Worm (Caenorhabditis elegans) whole organism, L4 larva: ENCODE measurements around the gene Y75B8A.44.
"Not testable (repeated sequence)": the region's sequence is repeated elsewhere in the genome, so short reads cannot be mapped to it uniquely, and the experiment has no call there.

ENCODE experiments used
- D1046.2 ChIP-seq: fragments of 200-800 bp; sonication (Bioruptor generic); IDR thresholded peaks from 2 replicates; pipeline ENCODE4 v1.3.6; 2022; ENCODE audit warnings: missing genetic modification characterization, missing compliant biosample characterization
- F44E2.7 ChIP-seq: fragments of 200-800 bp; sonication (Bioruptor generic); IDR thresholded peaks from 2 replicates; pipeline ENCODE4 v2.1.2; 2022; ENCODE audit warnings: missing genetic modification characterization, missing compliant biosample characterization
- F49E8.2 ChIP-seq: sonication (generic microtip); optimal IDR thresholded peaks from 2 replicates; lab custom pipeline; 2016; ENCODE audit warnings: missing compliant biosample characterization, mild to moderate bottlenecking, missing genetic modification characterization, borderline replicate concordance
- T26A8.4 ChIP-seq: fragments of 200-800 bp; sonication (Bioruptor generic); IDR thresholded peaks from 2 replicates; pipeline ENCODE4 v1.3.6; 2022; ENCODE audit warnings: missing genetic modification characterization, missing compliant biosample characterization
- attf-4 ChIP-seq: sonication (generic microtip); optimal IDR thresholded peaks from 3 replicates; lab custom pipeline; 2017; ENCODE audit warnings: missing biosample characterization, missing genetic modification characterization
- ceh-28 ChIP-seq: fragments of 150-350 bp; optimal IDR thresholded peaks from 2 replicates; lab custom pipeline; 2014; ENCODE audit warnings: missing biosample characterization, missing genetic modification reagents, missing genetic modification characterization
- ces-1 ChIP-seq: fragments of 150-350 bp; sonication (generic microtip); optimal IDR thresholded peaks from 4 replicates; lab custom pipeline; 2014; ENCODE audit warnings: missing biosample characterization, missing genetic modification reagents, missing genetic modification characterization
- ctbp-1 ChIP-seq: fragments of 200-800 bp; sonication (Bioruptor generic); IDR thresholded peaks from 2 replicates; pipeline ENCODE4 v1.3.6; 2022; ENCODE audit warnings: missing genetic modification reagents, missing genetic modification characterization, missing compliant biosample characterization
- daf-19 ChIP-seq: fragments of 200-800 bp; sonication (Bioruptor generic); conservative IDR thresholded peaks from 2 replicates; pipeline ENCODE4 v1.3.6; 2022; ENCODE audit warnings: missing genetic modification characterization, missing compliant biosample characterization
- daf-8 ChIP-seq: fragments of 200-800 bp; sonication (Bioruptor generic); IDR thresholded peaks from 2 replicates; pipeline ENCODE4 v1.3.6; 2022; ENCODE audit warnings: missing genetic modification characterization, missing compliant biosample characterization
- fkh-10 ChIP-seq: fragments of 150-350 bp; optimal IDR thresholded peaks from 2 replicates; lab custom pipeline; 2014; ENCODE audit warnings: missing biosample characterization, missing genetic modification reagents, missing genetic modification characterization
- fos-1 ChIP-seq: fragments of 150-350 bp; optimal IDR thresholded peaks from 2 replicates; lab custom pipeline; 2014; ENCODE audit warnings: missing biosample characterization, missing genetic modification characterization
- hif-1 ChIP-seq, 2 experiments: sonication (generic microtip); optimal IDR thresholded peaks; 2 replicates each; lab custom pipeline; 2016 to 2017; ENCODE audit warnings: missing compliant biosample characterization in 2 of 2, missing genetic modification characterization in 2 of 2, missing genetic modification reagents in 2 of 2, missing genotype in 2 of 2, mild to moderate bottlenecking in 1 of 2
- hlh-11 ChIP-seq: fragments of 200-800 bp; sonication (Bioruptor generic); optimal IDR thresholded peaks from 2 replicates; lab custom pipeline; 2018; ENCODE audit warnings: mild to moderate bottlenecking, missing genetic modification characterization, missing compliant biosample characterization
- hlh-30 ChIP-seq: sonication (generic microtip); optimal IDR thresholded peaks from 2 replicates; lab custom pipeline; 2017; ENCODE audit warnings: antibody characterized with exemption, mild to moderate bottlenecking, missing genetic modification characterization, missing compliant biosample characterization; ENCODE audit not compliant: insufficient read depth
- hmg-1.1 ChIP-seq: fragments of 200-800 bp; sonication (Bioruptor generic); IDR thresholded peaks from 2 replicates; pipeline ENCODE4 v1.3.6; 2022; ENCODE audit warnings: missing genetic modification reagents, missing genetic modification characterization, missing compliant biosample characterization
- jun-1 ChIP-seq: fragments of 150-350 bp; optimal IDR thresholded peaks from 2 replicates; lab custom pipeline; 2014; ENCODE audit warnings: missing biosample characterization, missing genetic modification reagents, missing genetic modification characterization
- lin-13 ChIP-seq: fragments of 150-350 bp; optimal IDR thresholded peaks from 2 replicates; lab custom pipeline; 2014; ENCODE audit warnings: missing biosample characterization, missing genetic modification reagents, missing genetic modification characterization
- lir-3 ChIP-seq: sonication (generic microtip); optimal IDR thresholded peaks from 2 replicates; lab custom pipeline; 2016; ENCODE audit warnings: mild to moderate bottlenecking, missing genetic modification characterization, missing compliant biosample characterization
- lsy-2 ChIP-seq, 2 experiments: fragments of 150-350 bp in 1 of 2; sonication (generic microtip) in 1 of 2; optimal IDR thresholded peaks; 2 replicates each; lab custom pipeline; 2014 to 2017; ENCODE audit warnings: missing biosample characterization in 2 of 2, missing genetic modification characterization in 2 of 2
- madf-5 ChIP-seq, 2 experiments: fragments of 200-800 bp; sonication (Bioruptor generic); IDR thresholded peaks; 2 replicates each; pipeline ENCODE4 v1.3.6; 2022; ENCODE audit warnings: missing compliant biosample characterization in 2 of 2, missing genetic modification characterization in 2 of 2
- mdl-1 ChIP-seq, 2 experiments: fragments of 150-350 bp in 1 of 2; sonication (generic microtip) in 1 of 2; optimal IDR thresholded peaks; 2 replicates each; lab custom pipeline; 2014 to 2017; ENCODE audit warnings: missing biosample characterization in 2 of 2, missing genetic modification characterization in 2 of 2
- nhr-111 ChIP-seq: fragments of 200-800 bp; sonication (Bioruptor generic); optimal IDR thresholded peaks from 2 replicates; lab custom pipeline; 2018; ENCODE audit warnings: mild to moderate bottlenecking, missing genetic modification characterization, missing compliant biosample characterization
- nhr-25 ChIP-seq: sonication (generic microtip); optimal IDR thresholded peaks from 2 replicates; lab custom pipeline; 2017; ENCODE audit warnings: missing genetic modification characterization, mild to moderate bottlenecking, missing compliant biosample characterization, antibody characterized with exemption, moderate library complexity, borderline replicate concordance; ENCODE audit not compliant: insufficient read depth
- nhr-28 ChIP-seq: fragments of 150-350 bp; optimal IDR thresholded peaks from 2 replicates; lab custom pipeline; 2014; ENCODE audit warnings: missing biosample characterization, missing genetic modification characterization
- nhr-6 ChIP-seq: fragments of 150-350 bp; optimal IDR thresholded peaks from 2 replicates; lab custom pipeline; 2014; ENCODE audit warnings: missing biosample characterization, missing genetic modification characterization
- pha-4 ChIP-seq, 2 experiments: fragments of 150-350 bp in 1 of 2; fragments of 200-800 bp in 1 of 2; sonication (Bioruptor generic) in 1 of 2; IDR thresholded peaks in 1 of 2; optimal IDR thresholded peaks in 1 of 2; 2 replicates each; pipeline versions ENCODE4 v1.3.6 to Lab custom; 2014 to 2022; ENCODE audit warnings: missing genetic modification characterization in 2 of 2, missing genetic modification reagents in 2 of 2, missing biosample characterization in 1 of 2, missing compliant biosample characterization in 1 of 2
- set-16 ChIP-seq: fragments of 200-800 bp; sonication (Bioruptor generic); IDR thresholded peaks from 2 replicates; pipeline ENCODE4 v1.3.6; 2022; ENCODE audit warnings: missing genetic modification reagents, missing genetic modification characterization, missing compliant biosample characterization
- snpc-1.2 ChIP-seq: fragments of 200-800 bp; sonication (Bioruptor generic); IDR thresholded peaks from 2 replicates; pipeline ENCODE4 v1.3.6; 2022; ENCODE audit warnings: missing genetic modification reagents, missing genetic modification characterization, missing compliant biosample characterization
- snpc-4 ChIP-seq: fragments of 150-350 bp; optimal IDR thresholded peaks from 2 replicates; lab custom pipeline; 2014; ENCODE audit warnings: missing biosample characterization, missing genetic modification characterization
- spr-1 ChIP-seq: sonication (generic microtip); optimal IDR thresholded peaks from 2 replicates; lab custom pipeline; 2016; ENCODE audit warnings: mild to moderate bottlenecking, missing genetic modification characterization, missing compliant biosample characterization
- unc-39 ChIP-seq: sonication (generic microtip); optimal IDR thresholded peaks from 2 replicates; lab custom pipeline; 2017; ENCODE audit warnings: missing biosample characterization, missing genetic modification characterization
- zfp-3 ChIP-seq: fragments of 200-800 bp; sonication (Bioruptor generic); conservative IDR thresholded peaks from 2 replicates; pipeline ENCODE4 v1.3.6; 2022; ENCODE audit warnings: missing genetic modification reagents, missing genetic modification characterization, missing compliant biosample characterization

Gene Y75B8A.44

ce11 chrIII:12167030-12167429 is 27.3 kb upstream of the Y75B8A.44 start:
- TF ChIP-seq madf-5 (GFP tag; IDR thresholded peaks at IDR 0.05; lab: Robert Waterston, UW) (no peak), snpc-1.2 (no peak), set-16 (GFP tag; lab: Robert Waterston, UW) (peak; percentile 73)

- TF ChIP-seq hmg-1.1; unc-39; nhr-6 (tag; lab: Kevin White, UChicago): not testable (repeated sequence)
These were observed 17.1 kb upstream of the Y75B8A.44 start, which contains the start of gene gly-11 for ce11 chrIII:12177145-12177544. gly-11 (minus strand) TSS chrIII:12177245.

ce11 chrIII:12178121-12178520 is 16.2 kb upstream of the Y75B8A.44 start:
- TF ChIP-seq hif-1 (tag; optimal IDR thresholded peaks at IDR 0.05; lab: Kevin White, UChicago), result no peak
- peak; percentile 8 for TF ChIP-seq hlh-11
- no peak for TF ChIP-seq jun-1 (tag; lab: Kevin White, UChicago)
- peak; percentile 17 for TF ChIP-seq nhr-28 (tag; lab: Kevin White, UChicago)
- TF ChIP-seq daf-8 (GFP tag; lab: Robert Waterston, UW), result no peak
- TF ChIP-seq nhr-25 (tag; lab: Kevin White, UChicago), result peak; percentile 77
- no peak for TF ChIP-seq F49E8.2 (tag; lab: Kevin White, UChicago)
- no peak for TF ChIP-seq D1046.2 (GFP tag; lab: Robert Waterston, UW)
- no peak for TF ChIP-seq ctbp-1 (GFP tag; lab: Robert Waterston, UW)
- TF ChIP-seq spr-1 (tag; lab: Kevin White, UChicago), result no peak
- no peak for TF ChIP-seq nhr-111 (GFP tag; lab: Kevin White, UChicago)
- 0 out of 2 replicates have a peak, but pooled peaks have one; percentile 27 for TF ChIP-seq hmg-1.1
- TF ChIP-seq mdl-1 (tag; optimal IDR thresholded peaks at IDR 0.05; lab: Kevin White, UChicago), result peak in 1 of 2 experiments; percentile 1
- no peak for TF ChIP-seq lin-13 (GFP tag; lab: Kevin White, UChicago)

- TF ChIP-seq hlh-30 (tag; lab: Kevin White, UChicago), result no peak
- no peak for TF ChIP-seq daf-19 (GFP tag; lab: Robert Waterston, UW)
- no peak for TF ChIP-seq lsy-2 (tag; optimal IDR thresholded peaks at IDR 0.05; lab: Kevin White, UChicago)
- no peak for TF ChIP-seq hmg-1.1
These were observed 11.4 kb upstream of the Y75B8A.44 start, which contains the start of gene Y75B8A.10 for ce11 chrIII:12182919-12183318. Y75B8A.10 (minus strand) TSS chrIII:12183019.

- TF ChIP-seq hmg-1.1, result no peak
- no peak for TF ChIP-seq snpc-4 (tag; lab: Kevin White, UChicago)
- TF ChIP-seq zfp-3 (GFP tag; lab: Robert Waterston, UW), result no peak
- no peak for TF ChIP-seq F44E2.7 (GFP tag; lab: Robert Waterston, UW)
- no peak for TF ChIP-seq fkh-10 (GFP tag; lab: Kevin White, UChicago)
- TF ChIP-seq ces-1 (GFP tag; lab: Kevin White, UChicago), result no peak
- TF ChIP-seq daf-19 (GFP tag; lab: Robert Waterston, UW), result no peak
- no peak for TF ChIP-seq lin-13 (GFP tag; lab: Kevin White, UChicago)
- no peak for TF ChIP-seq pha-4 (GFP tag; IDR thresholded peaks at IDR 0.05; lab: Robert Waterston, UW)
- TF ChIP-seq pha-4 (tag; optimal IDR thresholded peaks at IDR 0.05; lab: Kevin White, UChicago), result no peak
- TF ChIP-seq ceh-28, result no peak
- TF ChIP-seq fos-1 (tag; lab: Kevin White, UChicago), result no peak
- no peak for TF ChIP-seq attf-4 (tag; lab: Kevin White, UChicago)
- TF ChIP-seq lir-3 (tag; lab: Kevin White, UChicago), result no peak
- TF ChIP-seq T26A8.4 (GFP tag; lab: Robert Waterston, UW), result no peak
These were observed 8.2 kb upstream of the Y75B8A.44 start, which contains the start of gene lury-1 for ce11 chrIII:12186111-12186510. lury-1 (plus strand) TSS chrIII:12186411.
